Worm (Caenorhabditis elegans) whole organism, late embryonic: ENCODE data around the gene lir-2.

Source experiments
- ama-1 ChIP-seq: fragments of 150-350 bp; optimal IDR thresholded peaks from 2 replicates; lab custom pipeline; 2014
- ceh-18 ChIP-seq: sonication (generic microtip); optimal IDR thresholded peaks from 2 replicates; lab custom pipeline; 2016; ENCODE audit warnings: missing genetic modification characterization, missing compliant biosample characterization
- ceh-22 ChIP-seq: sonication (generic microtip); optimal IDR thresholded peaks from 2 replicates; lab custom pipeline; 2017; ENCODE audit warnings: missing biosample characterization, missing genetic modification characterization
- ceh-31 ChIP-seq: sonication (generic microtip); optimal IDR thresholded peaks from 2 replicates; lab custom pipeline; 2016; ENCODE audit warnings: missing genetic modification characterization, missing compliant biosample characterization
- ceh-45 ChIP-seq: fragments of 200-800 bp; sonication (Bioruptor generic); IDR thresholded peaks from 2 replicates; pipeline ENCODE4 v1.3.6; 2022; ENCODE audit warnings: missing genetic modification reagents, missing genetic modification characterization, missing compliant biosample characterization
- ceh-48 ChIP-seq: sonication (generic microtip); optimal IDR thresholded peaks from 2 replicates; lab custom pipeline; 2016; ENCODE audit warnings: missing genetic modification characterization, inconsistent platforms, missing compliant biosample characterization
- dmd-4 ChIP-seq: sonication (generic microtip); optimal IDR thresholded peaks from 2 replicates; lab custom pipeline; 2016; ENCODE audit warnings: borderline replicate concordance, missing genetic modification characterization, missing compliant biosample characterization
- elt-2 ChIP-seq: sonication (generic microtip); optimal IDR thresholded peaks from 2 replicates; lab custom pipeline; 2016; ENCODE audit warnings: missing genetic modification reagents, missing genetic modification characterization, missing compliant biosample characterization
- elt-4 ChIP-seq: sonication (generic microtip); optimal IDR thresholded peaks from 2 replicates; lab custom pipeline; 2016; ENCODE audit warnings: missing genetic modification characterization, missing compliant biosample characterization
- nhr-11 ChIP-seq: fragments of 150-350 bp; optimal IDR thresholded peaks from 2 replicates; lab custom pipeline; 2014; ENCODE audit warnings: missing biosample characterization, missing genetic modification characterization
- npax-4 ChIP-seq: sonication (generic microtip); optimal IDR thresholded peaks from 2 replicates; lab custom pipeline; 2016; ENCODE audit warnings: missing genetic modification characterization, missing compliant biosample characterization
- pha-4 ChIP-seq: fragments of 150-350 bp; optimal IDR thresholded peaks from 2 replicates; lab custom pipeline; 2018; ENCODE audit warnings: missing biosample characterization, missing genetic modification reagents, missing genetic modification characterization
- syd-9 ChIP-seq: sonication (generic microtip); optimal IDR thresholded peaks from 2 replicates; lab custom pipeline; 2016; ENCODE audit warnings: mild to moderate bottlenecking, missing genetic modification characterization, moderate library complexity, missing compliant biosample characterization

- TF ChIP-seq syd-9, result no peak
- TF ChIP-seq pha-4 (tag; lab: Kevin White, UChicago), result no peak
- no peak for TF ChIP-seq nhr-11 (tag; lab: Kevin White, UChicago)
- no peak for TF ChIP-seq ceh-31 (tag; lab: Kevin White, UChicago)
- no peak for TF ChIP-seq dmd-4 (tag; lab: Kevin White, UChicago)
- no peak for TF ChIP-seq elt-2 (tag; lab: Kevin White, UChicago)
- TF ChIP-seq ceh-48 (tag; lab: Kevin White, UChicago), result no peak
- TF ChIP-seq elt-4 (tag; lab: Kevin White, UChicago), result no peak
- TF ChIP-seq ceh-18 (tag; lab: Kevin White, UChicago), result no peak
- no peak for TF ChIP-seq npax-4
- TF ChIP-seq ama-1 (lab: Kevin White, UChicago), result no peak
- no peak for TF ChIP-seq ceh-22
- TF ChIP-seq ceh-45 (GFP tag; lab: Robert Waterston, UW), result no peak
Observed at ce11 chrII:7666338-7666737, 729 bp upstream of the lir-2 start.
